Fruit fly (Drosophila melanogaster): ENCODE measurements around the gene CG31705.

CG31705 gene

dm6 chr2L:11521185-11521584, 6.8 kb downstream of the CG31705 start, which contains the start of gene CG14930:
Gene CG14930 (minus strand): TSS chr2L:11521285.
- TF ChIP-seq CG1620 (GFP tag; optimal IDR thresholded peaks at IDR 0.05) (no peak), CG7101 (tag; optimal IDR thresholded peaks at IDR 0.05) (no peak), CG5204 (GFP tag; optimal IDR thresholded peaks at IDR 0.05) (no peak), cic (GFP tag; optimal IDR thresholded peaks at IDR 0.05) (no peak), toe (GFP tag; optimal IDR thresholded peaks at IDR 0.05) (no peak), tj (GFP tag; optimal IDR thresholded peaks at IDR 0.05) (no peak), CG14711 (tag; optimal IDR thresholded peaks at IDR 0.05) (no peak), pad (GFP tag; optimal IDR thresholded peaks at IDR 0.05) (no peak), CG11617 (GFP tag; optimal IDR thresholded peaks at IDR 0.05) (no peak), cnc (optimal IDR thresholded peaks at IDR 0.05) (no peak), CG7045 (GFP tag; optimal IDR thresholded peaks at IDR 0.05) (no peak), Clk (GFP tag; optimal IDR thresholded peaks at IDR 0.05) (no peak), Crg-1 (GFP tag; optimal IDR thresholded peaks at IDR 0.05) (no peak), Hr96 (GFP tag; optimal IDR thresholded peaks at IDR 0.05) (no peak), CG12768 (GFP tag; optimal IDR thresholded peaks at IDR 0.05) (no peak), Mnt (GFP tag; optimal IDR thresholded peaks at IDR 0.05) (no peak)

- TF ChIP-seq Mnt (GFP tag; optimal IDR thresholded peaks at IDR 0.05) (no peak), CG7045 (GFP tag; optimal IDR thresholded peaks at IDR 0.05) (no peak), CG33017 (tag; optimal IDR thresholded peaks at IDR 0.05) (no peak), Clk (GFP tag; optimal IDR thresholded peaks at IDR 0.05) (no peak), CG5204 (GFP tag; optimal IDR thresholded peaks at IDR 0.05) (no peak), CG12768 (GFP tag; optimal IDR thresholded peaks at IDR 0.05) (no peak), toe (GFP tag; optimal IDR thresholded peaks at IDR 0.05) (no peak), kay (GFP tag; ENCODE audit: borderline replicate concordance) (no peak), CG11617 (GFP tag; optimal IDR thresholded peaks at IDR 0.05) (no peak)
These were observed 8.5 kb downstream of the CG31705 start, which contains the start of gene CG14929 for dm6 chr2L:11519532-11519931. Gene CG14929 (plus strand): TSS chr2L:11519832.

dm6 chr2L:11516526-11517441, 11.2 kb downstream of the CG31705 start, which contains the start of the genes Dlg5 and CG4970:
Gene Dlg5 (minus strand): TSS chr2L:11517081.
Gene CG4970 (plus strand): TSS chr2L:11517391.
- TF ChIP-seq bab1 (GFP tag; optimal IDR thresholded peaks at IDR 0.05) (peak; percentile 9), ovo (GFP tag; optimal IDR thresholded peaks at IDR 0.05) (peak; percentile 75), tj (GFP tag; optimal IDR thresholded peaks at IDR 0.05) (peak; percentile 2), cic (GFP tag; optimal IDR thresholded peaks at IDR 0.05) (peak; percentile 92), CG5204 (GFP tag; optimal IDR thresholded peaks at IDR 0.05) (no peak), CG12768 (GFP tag; optimal IDR thresholded peaks at IDR 0.05) (peak; percentile 45), Crg-1 (GFP tag; optimal IDR thresholded peaks at IDR 0.05) (no peak), toe (GFP tag; optimal IDR thresholded peaks at IDR 0.05) (no peak), CG33017 (tag; optimal IDR thresholded peaks at IDR 0.05) (no peak), kay (GFP tag; ENCODE audit: borderline replicate concordance) (no peak), CG1620 (GFP tag; optimal IDR thresholded peaks at IDR 0.05) (no peak), CG11617 (GFP tag; optimal IDR thresholded peaks at IDR 0.05) (no peak), CG14711 (tag; optimal IDR thresholded peaks at IDR 0.05) (no peak), Mnt (GFP tag; optimal IDR thresholded peaks at IDR 0.05) (peak; percentile 17), CG7045 (GFP tag; optimal IDR thresholded peaks at IDR 0.05) (peak; percentile 7), cnc (optimal IDR thresholded peaks at IDR 0.05) (no peak), pad (GFP tag; optimal IDR thresholded peaks at IDR 0.05) (peak; percentile 52), CG7101 (tag; optimal IDR thresholded peaks at IDR 0.05) (no peak), Hr96 (GFP tag; optimal IDR thresholded peaks at IDR 0.05) (peak; percentile 0), Clk (GFP tag; optimal IDR thresholded peaks at IDR 0.05) (no peak)

- TF ChIP-seq CG12768 (GFP tag; optimal IDR thresholded peaks at IDR 0.05) (no peak), ovo (GFP tag; optimal IDR thresholded peaks at IDR 0.05) (no peak), CG5204 (GFP tag; optimal IDR thresholded peaks at IDR 0.05) (no peak), bab1 (GFP tag; optimal IDR thresholded peaks at IDR 0.05) (no peak), Crg-1 (GFP tag; optimal IDR thresholded peaks at IDR 0.05) (no peak), CG7045 (GFP tag; optimal IDR thresholded peaks at IDR 0.05) (no peak), CG14711 (tag; optimal IDR thresholded peaks at IDR 0.05) (no peak), kay (GFP tag; ENCODE audit: borderline replicate concordance) (no peak), Hr96 (GFP tag; optimal IDR thresholded peaks at IDR 0.05) (no peak), tj (GFP tag; optimal IDR thresholded peaks at IDR 0.05) (no peak), Mnt (GFP tag; optimal IDR thresholded peaks at IDR 0.05) (no peak), cic (GFP tag; optimal IDR thresholded peaks at IDR 0.05) (no peak)
These were observed 23.0 kb downstream of the CG31705 start for dm6 chr2L:11504896-11505569.

dm6 chr2L:11502698-11503097, 25.3 kb downstream of the CG31705 start:
- no peak for TF ChIP-seq CG5204 (GFP tag; optimal IDR thresholded peaks at IDR 0.05)
- TF ChIP-seq CG12768 (GFP tag; optimal IDR thresholded peaks at IDR 0.05) = no peak
- TF ChIP-seq tj (GFP tag; optimal IDR thresholded peaks at IDR 0.05) = no peak
- no peak for TF ChIP-seq CG7101 (tag; optimal IDR thresholded peaks at IDR 0.05)
- no peak for TF ChIP-seq Mnt (GFP tag; optimal IDR thresholded peaks at IDR 0.05)
- TF ChIP-seq CG1620 (GFP tag; optimal IDR thresholded peaks at IDR 0.05) = no peak
- TF ChIP-seq Crg-1 (GFP tag; optimal IDR thresholded peaks at IDR 0.05) = no peak
- TF ChIP-seq Clk (GFP tag; optimal IDR thresholded peaks at IDR 0.05) = no peak
- no peak for TF ChIP-seq bab1 (GFP tag; optimal IDR thresholded peaks at IDR 0.05)
- no peak for TF ChIP-seq kay (GFP tag; ENCODE audit: borderline replicate concordance)
- no peak for TF ChIP-seq CG33017 (tag; optimal IDR thresholded peaks at IDR 0.05)
- no peak for TF ChIP-seq cic (GFP tag; optimal IDR thresholded peaks at IDR 0.05)
- no peak for TF ChIP-seq CG14711 (tag; optimal IDR thresholded peaks at IDR 0.05)
- TF ChIP-seq CG11617 (GFP tag; optimal IDR thresholded peaks at IDR 0.05) = no peak
- TF ChIP-seq toe (GFP tag; optimal IDR thresholded peaks at IDR 0.05) = no peak
- TF ChIP-seq cnc (optimal IDR thresholded peaks at IDR 0.05) = no peak
